Fruit fly (Drosophila melanogaster): ENCODE results near the gene Scr.

Scr gene

dm6 chr3R:6817977-6818903 is 31.5 kb downstream of the Scr start:
- TF ChIP-seq usp (GFP tag; optimal IDR thresholded peaks at IDR 0.05), result no peak
- TF ChIP-seq foxo (GFP tag; optimal IDR thresholded peaks at IDR 0.05), result peak in 1 of 2 experiments; percentile 39
- no peak for TF ChIP-seq OdsH (GFP tag; optimal IDR thresholded peaks at IDR 0.05)
- no peak for TF ChIP-seq Mio (GFP tag; optimal IDR thresholded peaks at IDR 0.05)
- no peak for TF ChIP-seq Myc (optimal IDR thresholded peaks at IDR 0.05)
- TF ChIP-seq Dfd (GFP tag; optimal IDR thresholded peaks at IDR 0.05), result no peak
- peak; percentile 30 for TF ChIP-seq psq (GFP tag; optimal IDR thresholded peaks at IDR 0.05)
- no peak for TF ChIP-seq woc (GFP tag; optimal IDR thresholded peaks at IDR 0.05)
- TF ChIP-seq jim (GFP tag; optimal IDR thresholded peaks at IDR 0.05), result no peak
- TF ChIP-seq dl (GFP tag; optimal IDR thresholded peaks at IDR 0.05; ENCODE audit: insufficient read depth in 1 of 2, partially characterized antibody in 2 of 2), result no peak
- peak; percentile 6 for TF ChIP-seq h (GFP tag; optimal IDR thresholded peaks at IDR 0.05)
- no peak for TF ChIP-seq HLH106 (tag; optimal IDR thresholded peaks at IDR 0.05)
- no peak for TF ChIP-seq CG9705 (GFP tag; optimal IDR thresholded peaks at IDR 0.05)
- TF ChIP-seq fru (GFP tag; optimal IDR thresholded peaks at IDR 0.05), result peak; percentile 29
- no peak for TF ChIP-seq tai (GFP tag; optimal IDR thresholded peaks at IDR 0.05)
- TF ChIP-seq CG32264 (GFP tag; optimal IDR thresholded peaks at IDR 0.05), result no peak
- TF ChIP-seq br (GFP tag; optimal IDR thresholded peaks at IDR 0.05), result no peak
- TF ChIP-seq CrebA (GFP tag; optimal IDR thresholded peaks at IDR 0.05; ENCODE audit: borderline replicate concordance), result no peak
- no peak for TF ChIP-seq Hr78 (GFP tag; optimal IDR thresholded peaks at IDR 0.05)
- TF ChIP-seq Hnf4 (GFP tag; optimal IDR thresholded peaks at IDR 0.05), result no peak
- TF ChIP-seq Vsx2 (GFP tag; optimal IDR thresholded peaks at IDR 0.05; ENCODE audit: partially characterized antibody), result no peak
- peak; percentile 21 for TF ChIP-seq sv (GFP tag; optimal IDR thresholded peaks at IDR 0.05)
- TF ChIP-seq ey (GFP tag; optimal IDR thresholded peaks at IDR 0.05), result peak; percentile 44
- peak; percentile 32 for TF ChIP-seq rgr (GFP tag; optimal IDR thresholded peaks at IDR 0.05)
- no peak for TF ChIP-seq Jra (GFP tag; optimal IDR thresholded peaks at IDR 0.05)
- no peak for TF ChIP-seq dsf (GFP tag; optimal IDR thresholded peaks at IDR 0.05; ENCODE audit: borderline replicate concordance)
- TF ChIP-seq lola (GFP tag; optimal IDR thresholded peaks at IDR 0.05), result no peak
- TF ChIP-seq Rel (GFP tag; optimal IDR thresholded peaks at IDR 0.05), result no peak
- no peak for TF ChIP-seq Rel (tag; optimal IDR thresholded peaks at IDR 0.05)

- no peak for TF ChIP-seq CG9705 (GFP tag; optimal IDR thresholded peaks at IDR 0.05)
- no peak for TF ChIP-seq OdsH (GFP tag; optimal IDR thresholded peaks at IDR 0.05)
- TF ChIP-seq dl (GFP tag; optimal IDR thresholded peaks at IDR 0.05; ENCODE audit: insufficient read depth in 1 of 2, partially characterized antibody in 2 of 2), result no peak
- no peak for TF ChIP-seq dsf (GFP tag; optimal IDR thresholded peaks at IDR 0.05; ENCODE audit: borderline replicate concordance)
- TF ChIP-seq GATAd (GFP tag; optimal IDR thresholded peaks at IDR 0.05), result no peak
- no peak for TF ChIP-seq Mio (GFP tag; optimal IDR thresholded peaks at IDR 0.05)
- no peak for TF ChIP-seq h (GFP tag; optimal IDR thresholded peaks at IDR 0.05)
- TF ChIP-seq usp (GFP tag; optimal IDR thresholded peaks at IDR 0.05), result no peak
- TF ChIP-seq HLH106 (tag; optimal IDR thresholded peaks at IDR 0.05), result no peak
- no peak for TF ChIP-seq sv (GFP tag; optimal IDR thresholded peaks at IDR 0.05)
These were observed 32.6 kb downstream of the Scr start for dm6 chr3R:6817200-6817599.

DNA sequence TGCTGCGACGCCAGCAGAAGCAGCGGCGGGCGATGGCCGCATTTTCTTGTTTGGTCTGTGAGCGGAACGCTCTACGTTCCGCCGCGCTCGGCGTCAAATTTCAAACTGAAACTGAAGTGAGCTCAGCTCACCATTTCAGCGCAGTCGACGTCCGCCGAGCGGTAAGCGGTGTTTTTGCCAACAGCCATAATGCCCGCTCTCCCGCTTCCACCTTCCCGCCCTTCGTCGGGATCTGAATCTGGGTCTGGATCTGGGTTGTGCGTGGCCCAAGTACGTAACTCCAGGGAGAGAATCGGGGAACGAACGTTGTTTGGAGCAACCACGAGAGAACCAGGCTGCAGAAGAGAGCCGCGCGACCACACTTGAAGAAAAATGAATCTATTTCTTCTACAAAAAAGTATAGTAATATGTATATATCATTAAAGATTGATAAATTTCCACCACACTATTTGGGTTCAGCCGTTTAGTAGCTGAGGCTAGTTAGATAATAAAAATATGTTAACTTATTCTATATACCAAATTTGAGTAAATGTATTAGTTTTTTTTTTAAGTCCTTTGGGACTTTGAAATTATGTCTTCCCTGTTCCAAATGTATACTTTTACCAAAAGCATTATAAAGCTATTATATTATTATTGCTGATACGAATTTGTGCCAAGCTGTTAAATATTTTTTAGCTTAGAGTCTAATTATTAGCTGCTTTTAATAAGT is 33.4 kb downstream of the Scr start:
- TF ChIP-seq brk (GFP tag; optimal IDR thresholded peaks at IDR 0.05) (no peak), N (GFP tag; optimal IDR thresholded peaks at IDR 0.05) (no peak), pan (optimal IDR thresholded peaks at IDR 0.05) (no peak), HLH106 (tag; optimal IDR thresholded peaks at IDR 0.05) (no peak), Hr83 (GFP tag; optimal IDR thresholded peaks at IDR 0.05; ENCODE audit: poor library complexity, severe bottlenecking) (no peak), OdsH (GFP tag; optimal IDR thresholded peaks at IDR 0.05) (no peak), dsf (GFP tag; optimal IDR thresholded peaks at IDR 0.05; ENCODE audit: borderline replicate concordance) (no peak), usp (GFP tag; optimal IDR thresholded peaks at IDR 0.05) (no peak), CG9705 (GFP tag; optimal IDR thresholded peaks at IDR 0.05) (no peak), fru (GFP tag; optimal IDR thresholded peaks at IDR 0.05) (peak; percentile 18), Dfd (GFP tag; optimal IDR thresholded peaks at IDR 0.05) (no peak), dmrt93B (GFP tag; optimal IDR thresholded peaks at IDR 0.05) (no peak), Mio (GFP tag; optimal IDR thresholded peaks at IDR 0.05) (no peak), ey (GFP tag; optimal IDR thresholded peaks at IDR 0.05) (no peak), CG32264 (GFP tag; optimal IDR thresholded peaks at IDR 0.05) (no peak), jim (GFP tag; optimal IDR thresholded peaks at IDR 0.05) (no peak), sage (GFP tag; optimal IDR thresholded peaks at IDR 0.05) (no peak), h (GFP tag; optimal IDR thresholded peaks at IDR 0.05) (peak; percentile 22), psq (GFP tag; optimal IDR thresholded peaks at IDR 0.05) (peak; percentile 53), lola (GFP tag; optimal IDR thresholded peaks at IDR 0.05) (no peak), Vsx2 (GFP tag; optimal IDR thresholded peaks at IDR 0.05; ENCODE audit: partially characterized antibody) (peak; percentile 29), foxo (GFP tag; optimal IDR thresholded peaks at IDR 0.05) (no peak), rgr (GFP tag; optimal IDR thresholded peaks at IDR 0.05) (no peak), GATAd (GFP tag; optimal IDR thresholded peaks at IDR 0.05) (no peak), Hnf4 (GFP tag; optimal IDR thresholded peaks at IDR 0.05) (no peak), Dif (GFP tag; optimal IDR thresholded peaks at IDR 0.05; ENCODE audit: partially characterized antibody) (peak; percentile 79), Abd-B (GFP tag; optimal IDR thresholded peaks at IDR 0.05) (no peak), tai (GFP tag; optimal IDR thresholded peaks at IDR 0.05) (no peak), Rel (GFP tag; optimal IDR thresholded peaks at IDR 0.05) (no peak), Rel (tag; optimal IDR thresholded peaks at IDR 0.05) (peak; percentile 8), br (GFP tag; optimal IDR thresholded peaks at IDR 0.05) (peak; percentile 6), Myc (optimal IDR thresholded peaks at IDR 0.05) (no peak)
